Worm (Caenorhabditis elegans) whole organism, young adult: ENCODE results near the gene srbc-20.

Experiments used
- B0019.2 ChIP-seq: fragments of 200-800 bp; sonication (Bioruptor generic); conservative IDR thresholded peaks from 2 replicates; pipeline ENCODE4 v1.3.6; 2022; ENCODE audit warnings: missing genetic modification reagents, missing genetic modification characterization, missing compliant biosample characterization
- B0035.1 ChIP-seq: sonication (generic microtip); optimal IDR thresholded peaks from 2 replicates; lab custom pipeline; 2016; ENCODE audit warnings: missing genetic modification characterization, mild to moderate bottlenecking, missing compliant biosample characterization, missing genotype, missing genetic modification reagents
- F33H1.4 ChIP-seq: fragments of 200-800 bp; sonication (Bioruptor generic); IDR thresholded peaks from 2 replicates; pipeline ENCODE4 v1.3.6; 2022; ENCODE audit warnings: missing genetic modification reagents, missing genetic modification characterization, missing compliant biosample characterization
- F37B4.10 ChIP-seq: fragments of 200-800 bp; sonication (Bioruptor generic); IDR thresholded peaks from 2 replicates; pipeline ENCODE4 v1.3.6; 2022; ENCODE audit warnings: missing genetic modification characterization, missing compliant biosample characterization
- F39B2.1 ChIP-seq: fragments of 200-800 bp; sonication (Bioruptor generic); IDR thresholded peaks from 2 replicates; pipeline ENCODE4 v1.3.6; 2022; ENCODE audit warnings: missing genetic modification reagents, missing genetic modification characterization, missing compliant biosample characterization
- F57A8.1 ChIP-seq: fragments of 200-800 bp; sonication (Bioruptor generic); optimal IDR thresholded peaks from 2 replicates; lab custom pipeline; 2018; ENCODE audit warnings: mild to moderate bottlenecking, missing genetic modification characterization, moderate library complexity, missing compliant biosample characterization
- T07F8.4 ChIP-seq: sonication (generic microtip); optimal IDR thresholded peaks from 2 replicates; lab custom pipeline; 2016; ENCODE audit warnings: mild to moderate bottlenecking, missing genetic modification characterization, moderate library complexity, missing compliant biosample characterization
- Y79H2A.3 ChIP-seq: fragments of 200-800 bp; sonication (Bioruptor generic); conservative IDR thresholded peaks from 2 replicates; pipeline ENCODE4 v1.3.6; 2022; ENCODE audit warnings: missing genetic modification reagents, missing genetic modification characterization, missing compliant biosample characterization
- Y95B8A.8 ChIP-seq: fragments of 200-800 bp; sonication (Bioruptor generic); IDR thresholded peaks from 2 replicates; pipeline ENCODE4 v1.3.6; 2022; ENCODE audit warnings: missing genetic modification reagents, missing genetic modification characterization, missing compliant biosample characterization
- aptf-2 ChIP-seq: fragments of 200-800 bp; sonication (Bioruptor generic); conservative IDR thresholded peaks from 2 replicates; pipeline ENCODE4 v1.3.6; 2022; ENCODE audit warnings: missing genetic modification reagents, missing genetic modification characterization, missing compliant biosample characterization
- aptf-3 ChIP-seq: fragments of 200-800 bp; sonication (Bioruptor generic); IDR thresholded peaks from 2 replicates; pipeline ENCODE4 v1.3.6; 2022; ENCODE audit warnings: missing genetic modification characterization, missing compliant biosample characterization
- bed-1 ChIP-seq: fragments of 200-800 bp; sonication (Bioruptor generic); IDR thresholded peaks from 2 replicates; pipeline ENCODE4 v1.3.6; 2022; ENCODE audit warnings: missing genetic modification reagents, missing genetic modification characterization, missing compliant biosample characterization
- bed-2 ChIP-seq: fragments of 200-800 bp; sonication (Bioruptor generic); IDR thresholded peaks from 2 replicates; pipeline ENCODE4 v1.3.6; 2022; ENCODE audit warnings: missing genetic modification reagents, missing genetic modification characterization, missing compliant biosample characterization
- ccch-3 ChIP-seq: fragments of 200-800 bp; sonication (Bioruptor generic); optimal IDR thresholded peaks from 2 replicates; lab custom pipeline; 2018; ENCODE audit warnings: mild to moderate bottlenecking, missing genetic modification characterization, missing compliant biosample characterization
- cebp-1 ChIP-seq, 2 experiments: fragments of 200-800 bp in 1 of 2; sonication (Bioruptor generic) in 1 of 2; sonication (generic microtip) in 1 of 2; IDR thresholded peaks in 1 of 2; optimal IDR thresholded peaks in 1 of 2; 2 replicates each; pipeline versions ENCODE4 v1.3.6 to Lab custom; 2017 to 2022; ENCODE audit warnings: missing compliant biosample characterization in 2 of 2, missing genetic modification characterization in 2 of 2, mild to moderate bottlenecking in 1 of 2, missing genetic modification reagents in 1 of 2, moderate library complexity in 1 of 2
- ceh-91 ChIP-seq: fragments of 200-800 bp; sonication (Bioruptor generic); IDR thresholded peaks from 2 replicates; pipeline ENCODE4 v1.3.6; 2022; ENCODE audit warnings: missing genetic modification reagents, missing genetic modification characterization, missing compliant biosample characterization
- ets-4 ChIP-seq: fragments of 200-800 bp; sonication (Bioruptor generic); optimal IDR thresholded peaks from 2 replicates; lab custom pipeline; 2018; ENCODE audit warnings: mild to moderate bottlenecking, missing genetic modification characterization, missing compliant biosample characterization
- gei-17 ChIP-seq: fragments of 200-800 bp; sonication (Bioruptor generic); optimal IDR thresholded peaks from 2 replicates; lab custom pipeline; 2018; ENCODE audit warnings: mild to moderate bottlenecking, missing genetic modification characterization, missing compliant biosample characterization
- hlh-12 ChIP-seq: sonication (generic microtip); optimal IDR thresholded peaks from 2 replicates; lab custom pipeline; 2016; ENCODE audit warnings: missing genetic modification characterization, missing compliant biosample characterization
- hrde-1 ChIP-seq: sonication (generic microtip); optimal IDR thresholded peaks from 2 replicates; lab custom pipeline; 2016; ENCODE audit warnings: missing genetic modification characterization, mild to moderate bottlenecking, missing compliant biosample characterization, moderate library complexity, missing genotype, missing genetic modification reagents, borderline replicate concordance
- hsf-1 ChIP-seq: fragments of 200-800 bp; sonication (Bioruptor generic); IDR thresholded peaks from 2 replicates; pipeline ENCODE4 v1.3.6; 2022; ENCODE audit warnings: missing genetic modification reagents, missing genetic modification characterization, missing compliant biosample characterization
- let-526 ChIP-seq: fragments of 200-800 bp; sonication (Bioruptor generic); IDR thresholded peaks from 2 replicates; pipeline ENCODE4 v1.3.6; 2022; ENCODE audit warnings: missing genetic modification reagents, missing genetic modification characterization, missing compliant biosample characterization
- let-607 ChIP-seq, 2 experiments: fragments of 200-800 bp in 1 of 2; sonication (Bioruptor generic) in 1 of 2; sonication (generic microtip) in 1 of 2; optimal IDR thresholded peaks; 2 replicates each; lab custom pipeline; 2016 to 2018; ENCODE audit warnings: mild to moderate bottlenecking in 2 of 2, missing compliant biosample characterization in 2 of 2, missing genetic modification characterization in 2 of 2, moderate library complexity in 2 of 2, missing genotype in 1 of 2
- lin-35 ChIP-seq, 3 experiments: fragments of 150-350 bp in 2 of 3; sonication (generic microtip) in 1 of 3; optimal IDR thresholded peaks; 2 replicates each; lab custom pipeline; 2014 to 2018; ENCODE audit warnings: missing biosample characterization in 3 of 3, missing genetic modification characterization in 3 of 3, missing genetic modification reagents in 3 of 3
- mcd-1 ChIP-seq: fragments of 200-800 bp; sonication (Bioruptor generic); IDR thresholded peaks from 2 replicates; pipeline ENCODE4 v1.3.6; 2022; ENCODE audit warnings: missing genetic modification reagents, missing genetic modification characterization, missing compliant biosample characterization
- mel-28 ChIP-seq: sonication (generic microtip); optimal IDR thresholded peaks from 2 replicates; lab custom pipeline; 2016; ENCODE audit warnings: borderline replicate concordance, mild to moderate bottlenecking, missing genetic modification characterization, missing compliant biosample characterization
- nfyb-1 ChIP-seq: fragments of 200-800 bp; sonication (Bioruptor generic); IDR thresholded peaks from 2 replicates; pipeline ENCODE4 v1.3.6; 2022; ENCODE audit warnings: missing genetic modification reagents, missing genetic modification characterization, missing compliant biosample characterization
- nhr-120 ChIP-seq: fragments of 200-800 bp; sonication (Bioruptor generic); IDR thresholded peaks from 2 replicates; pipeline ENCODE4 v1.3.6; 2022; ENCODE audit warnings: missing genetic modification characterization, missing compliant biosample characterization
- nhr-80 ChIP-seq: sonication (generic microtip); optimal IDR thresholded peaks from 2 replicates; lab custom pipeline; 2016; ENCODE audit warnings: missing genetic modification characterization, missing compliant biosample characterization
- pbrm-1 ChIP-seq: fragments of 200-800 bp; sonication (Bioruptor generic); IDR thresholded peaks from 2 replicates; pipeline ENCODE4 v1.3.6; 2022; ENCODE audit warnings: missing genetic modification reagents, missing genetic modification characterization, missing compliant biosample characterization
- rec-8 ChIP-seq, 2 experiments: sonication (generic microtip); optimal IDR thresholded peaks; 2 replicates each; lab custom pipeline; 2016; ENCODE audit warnings: mild to moderate bottlenecking in 2 of 2, missing genetic modification characterization in 2 of 2, missing genetic modification reagents in 2 of 2, missing genotype in 2 of 2, missing biosample characterization in 1 of 2, missing compliant biosample characterization in 1 of 2, moderate library complexity in 1 of 2
- tbx-9 ChIP-seq: sonication (generic microtip); optimal IDR thresholded peaks from 2 replicates; lab custom pipeline; 2016; ENCODE audit warnings: borderline replicate concordance, missing genetic modification characterization, inconsistent platforms, missing compliant biosample characterization
- unc-130 ChIP-seq: sonication (generic microtip); optimal IDR thresholded peaks from 2 replicates; lab custom pipeline; 2016; ENCODE audit warnings: missing genetic modification reagents, missing genetic modification characterization, missing compliant biosample characterization
- unc-62 ChIP-seq: fragments of 150-350 bp; optimal IDR thresholded peaks from 2 replicates; lab custom pipeline; 2014; ENCODE audit warnings: missing biosample characterization, missing genetic modification reagents, missing genetic modification characterization
- xnd-1 ChIP-seq: sonication (generic microtip); optimal IDR thresholded peaks from 2 replicates; lab custom pipeline; 2016; ENCODE audit warnings: missing genotype, missing genetic modification reagents, missing genetic modification characterization, missing compliant biosample characterization
- zfh-2 ChIP-seq: fragments of 200-800 bp; sonication (Bioruptor generic); conservative IDR thresholded peaks from 2 replicates; pipeline ENCODE4 v1.3.6; 2022; ENCODE audit warnings: missing genetic modification reagents, missing genetic modification characterization, missing compliant biosample characterization
- ztf-26 ChIP-seq: sonication (generic microtip); optimal IDR thresholded peaks from 2 replicates; lab custom pipeline; 2017; ENCODE audit warnings: missing genetic modification characterization, missing compliant biosample characterization

The srbc-20 gene

DNA sequence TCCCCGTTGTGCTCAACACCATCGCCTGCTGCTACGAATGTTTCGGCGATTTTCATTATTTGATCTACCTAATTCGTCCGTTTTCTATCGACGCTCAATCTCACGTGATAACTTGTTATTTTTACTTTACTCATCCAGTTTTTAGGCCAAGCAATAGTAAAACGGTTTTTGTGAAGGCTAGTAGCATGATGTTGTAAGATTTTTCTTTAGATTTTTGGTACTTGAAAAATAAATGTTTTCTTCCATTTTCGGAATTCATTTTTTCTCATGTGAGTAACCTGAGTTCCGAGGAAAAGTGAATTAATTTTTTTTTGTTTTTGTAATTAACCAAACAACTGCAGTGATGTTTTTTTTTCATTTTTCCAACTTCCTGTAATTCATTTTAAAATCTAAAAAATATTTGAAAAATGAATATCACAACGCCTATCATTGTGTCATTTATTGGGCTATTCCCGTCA is 30.4 kb downstream of the srbc-20 start, which contains the start of gene srbc-17:
Gene srbc-17 (plus strand): TSS at position 408 of the 458 bp plus-strand sequence.
- TF ChIP-seq B0035.1 (tag; lab: Kevin White, UChicago), result no peak
- TF ChIP-seq hrde-1 (tag; lab: Kevin White, UChicago), result no peak
- no peak for TF ChIP-seq rec-8 (tag; optimal IDR thresholded peaks at IDR 0.05; lab: Kevin White, UChicago)
- no peak for TF ChIP-seq bed-2 (GFP tag; lab: Robert Waterston, UW)
- no peak for TF ChIP-seq aptf-3 (GFP tag; lab: Robert Waterston, UW)
- TF ChIP-seq nfyb-1 (GFP tag; lab: Robert Waterston, UW), result no peak

DNA sequence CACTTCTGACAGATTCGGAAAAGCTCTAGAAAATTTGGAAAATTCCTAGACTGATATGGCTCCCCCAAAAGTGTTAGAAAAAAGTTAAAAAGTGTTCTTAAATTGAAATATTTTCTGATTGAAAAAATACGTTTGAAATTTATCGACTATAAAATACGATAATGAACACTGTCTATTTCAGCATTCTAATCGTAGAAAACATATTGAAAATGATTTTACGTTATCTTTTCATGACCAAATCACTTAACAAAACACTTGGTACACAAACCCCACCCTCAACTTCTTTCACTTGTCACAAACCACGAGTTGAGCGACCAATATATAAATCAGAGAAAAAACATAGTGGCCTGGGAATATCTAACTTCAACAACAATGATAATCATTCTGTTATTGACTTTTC is 32.3 kb downstream of the srbc-20 start, which contains the start of gene cyp-33C1:
Gene cyp-33C1 (plus strand): TSS at position 301 of the 400 bp plus-strand sequence.
- no peak for TF ChIP-seq tbx-9
- no peak for TF ChIP-seq B0019.2 (GFP tag; lab: Robert Waterston, UW)
- TF ChIP-seq mel-28 (tag; lab: Kevin White, UChicago), result no peak

ce11 chrV:2181738-2182137 is 34.8 kb downstream of the srbc-20 start, which contains the start of gene srbc-16:
Gene srbc-16, plus strand, starts transcription at chrV:2182038.
- TF ChIP-seq lin-35 (GFP tag; optimal IDR thresholded peaks at IDR 0.05; lab: Kevin White, UChicago), result no peak
- TF ChIP-seq hlh-12 (tag; lab: Kevin White, UChicago), result no peak
- no peak for TF ChIP-seq unc-130 (GFP tag; lab: Kevin White, UChicago)
- no peak for TF ChIP-seq let-607 (tag; optimal IDR thresholded peaks at IDR 0.05; lab: Kevin White, UChicago)
- no peak for TF ChIP-seq let-526 (GFP tag; lab: Robert Waterston, UW)
- no peak for TF ChIP-seq hrde-1 (tag; lab: Kevin White, UChicago)
- TF ChIP-seq mcd-1, result no peak
- TF ChIP-seq F39B2.1 (GFP tag; lab: Robert Waterston, UW), result no peak
- TF ChIP-seq Y79H2A.3 (GFP tag; lab: Robert Waterston, UW), result no peak
- no peak for TF ChIP-seq gei-17 (GFP tag; lab: Kevin White, UChicago)
- no peak for TF ChIP-seq pbrm-1 (GFP tag; lab: Robert Waterston, UW)

DNA sequence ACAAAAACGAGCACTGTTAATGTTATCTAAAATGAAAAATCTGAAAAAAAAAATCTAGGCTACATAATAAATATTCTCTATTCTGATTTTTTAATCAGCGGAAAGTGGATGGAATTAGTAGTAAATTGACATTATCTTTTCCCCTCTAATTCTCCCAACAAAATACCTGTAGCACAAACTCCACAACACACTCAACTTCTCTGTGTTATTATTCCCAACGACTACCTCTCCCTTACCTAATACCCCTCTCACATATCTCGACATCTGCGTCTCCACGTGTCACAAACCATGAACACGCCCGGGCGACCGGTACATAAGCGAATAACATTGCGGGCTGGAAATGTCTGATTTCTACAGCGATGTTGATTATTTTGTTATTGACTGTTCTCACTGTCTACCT is 36.3 kb downstream of the srbc-20 start, which contains the start of gene cyp-33C2:
Gene cyp-33C2 (plus strand): TSS at position 327 of the 400 bp plus-strand sequence.
- peak; percentile 28; the same call in 1 of the 2 replicates for TF ChIP-seq let-526 (GFP tag; lab: Robert Waterston, UW)
- TF ChIP-seq nhr-80 (tag; lab: Kevin White, UChicago), result peak; percentile 51
- TF ChIP-seq cebp-1 (GFP tag; IDR thresholded peaks at IDR 0.05; lab: Robert Waterston, UW), result no peak
- TF ChIP-seq cebp-1 (tag; optimal IDR thresholded peaks at IDR 0.05; lab: Kevin White, UChicago), result no peak
- no peak for TF ChIP-seq F33H1.4 (GFP tag; lab: Robert Waterston, UW)
- TF ChIP-seq, all 124 proteins: peak for 2

ce11 chrV:2185486-2185885 is 38.6 kb downstream of the srbc-20 start:
- no peak for TF ChIP-seq aptf-2 (GFP tag; lab: Robert Waterston, UW)
- no peak for TF ChIP-seq rec-8 (tag; optimal IDR thresholded peaks at IDR 0.05; lab: Kevin White, UChicago)
- TF ChIP-seq F37B4.10 (GFP tag; lab: Robert Waterston, UW), result 0 out of 2 replicates have a peak, but pooled peaks have one; percentile 47
- 0 out of 2 replicates have a peak, but pooled peaks have one; percentile 44 for TF ChIP-seq zfh-2
- TF ChIP-seq ets-4, result no peak

DNA sequence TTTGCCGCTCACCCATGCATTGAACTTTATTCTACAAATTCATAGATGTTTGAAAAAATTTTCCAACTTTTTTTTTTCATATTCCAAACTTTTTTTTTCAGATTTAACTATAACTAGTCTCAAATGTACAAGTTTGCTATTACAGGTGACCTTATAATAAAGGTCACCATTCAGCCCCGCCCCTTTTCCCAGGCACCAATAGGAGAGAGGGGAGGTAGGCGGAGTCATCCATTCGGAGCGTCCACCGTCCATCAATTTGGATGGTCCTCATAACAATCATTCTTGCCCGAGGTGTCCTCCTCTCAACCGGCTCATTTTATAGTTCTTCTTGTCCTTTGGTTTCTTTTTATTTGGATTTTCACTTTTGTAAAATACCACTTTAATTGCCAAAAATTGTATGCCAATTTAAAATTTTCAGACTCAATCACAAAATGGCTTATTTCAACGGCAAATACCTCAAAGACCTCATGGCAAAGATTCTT is 41.0 kb downstream of the srbc-20 start, which contains the start of gene Y5H2B.3:
Gene Y5H2B.3 (plus strand): TSS at position 432 of the 482 bp plus-strand sequence.
- TF ChIP-seq nfyb-1 (GFP tag; lab: Robert Waterston, UW) (no peak), hsf-1 (GFP tag; lab: Robert Waterston, UW) (no peak), Y95B8A.8 (no peak), pbrm-1 (GFP tag; lab: Robert Waterston, UW) (no peak), ccch-3 (no peak), F33H1.4 (GFP tag; lab: Robert Waterston, UW) (no peak), aptf-3 (GFP tag; lab: Robert Waterston, UW) (no peak), nhr-120 (no peak), xnd-1 (tag; lab: Kevin White, UChicago) (no peak), ztf-26 (tag; lab: Kevin White, UChicago) (no peak), unc-62 (no peak), T07F8.4 (tag; lab: Kevin White, UChicago) (no peak), bed-1 (GFP tag; lab: Robert Waterston, UW) (no peak), ceh-91 (GFP tag; lab: Robert Waterston, UW) (no peak), F57A8.1 (GFP tag; lab: Kevin White, UChicago) (no peak), lin-35 (GFP tag; optimal IDR thresholded peaks at IDR 0.05; lab: Kevin White, UChicago) (no peak)
